Worm (Caenorhabditis elegans) whole organism, L2 larva: ENCODE data around the gene gtl-1.
"Not testable (repeated sequence)": the region's sequence is repeated elsewhere in the genome, so short reads cannot be mapped to it uniquely, and the experiment has no call there.

Experiments
- C34F6.9 ChIP-seq: fragments of 150-350 bp; optimal IDR thresholded peaks from 2 replicates; lab custom pipeline; 2014; ENCODE audit warnings: missing biosample characterization, missing genetic modification characterization
- F13H6.1 ChIP-seq: sonication (generic microtip); optimal IDR thresholded peaks from 2 replicates; lab custom pipeline; 2016; ENCODE audit warnings: missing genetic modification characterization, missing compliant biosample characterization
- ZK546.5 ChIP-seq: sonication (generic microtip); optimal IDR thresholded peaks from 2 replicates; lab custom pipeline; 2017; ENCODE audit warnings: missing biosample characterization, missing genetic modification characterization
- alr-1 ChIP-seq: fragments of 150-350 bp; optimal IDR thresholded peaks from 2 replicates; lab custom pipeline; 2014; ENCODE audit warnings: missing biosample characterization, missing genetic modification characterization
- ama-1 ChIP-seq: fragments of 150-350 bp; optimal IDR thresholded peaks from 2 replicates; lab custom pipeline; 2018; ENCODE audit warnings: inconsistent platforms
- blmp-1 ChIP-seq: sonication (generic microtip); optimal IDR thresholded peaks from 2 replicates; lab custom pipeline; 2017; ENCODE audit warnings: missing genetic modification characterization, mild to moderate bottlenecking, missing compliant biosample characterization, antibody characterized with exemption, moderate library complexity; ENCODE audit not compliant: insufficient read depth
- ceh-82 ChIP-seq: fragments of 150-350 bp; optimal IDR thresholded peaks from 2 replicates; lab custom pipeline; 2014; ENCODE audit warnings: missing biosample characterization, missing genetic modification characterization
- elt-1 ChIP-seq: fragments of 150-350 bp; optimal IDR thresholded peaks from 2 replicates; lab custom pipeline; 2014; ENCODE audit warnings: missing biosample characterization, missing genetic modification characterization
- fos-1 ChIP-seq: fragments of 150-350 bp; optimal IDR thresholded peaks from 2 replicates; lab custom pipeline; 2014; ENCODE audit warnings: missing biosample characterization, missing genetic modification characterization
- gmeb-1 ChIP-seq: fragments of 150-350 bp; optimal IDR thresholded peaks from 2 replicates; lab custom pipeline; 2014; ENCODE audit warnings: missing biosample characterization, missing genetic modification characterization
- lin-11 ChIP-seq: fragments of 150-350 bp; sonication (generic microtip); optimal IDR thresholded peaks from 2 replicates; lab custom pipeline; 2014; ENCODE audit warnings: missing biosample characterization, missing genetic modification characterization, inconsistent platforms, mixed read lengths
- lin-13 ChIP-seq: fragments of 150-350 bp; optimal IDR thresholded peaks from 2 replicates; lab custom pipeline; 2014; ENCODE audit warnings: missing biosample characterization, missing genetic modification reagents, missing genetic modification characterization
- lsy-2 ChIP-seq, 2 experiments: fragments of 150-350 bp in 1 of 2; sonication (generic microtip) in 1 of 2; optimal IDR thresholded peaks; 2 replicates each; lab custom pipeline; 2014 to 2017; ENCODE audit warnings: missing biosample characterization in 2 of 2, missing genetic modification characterization in 2 of 2
- mab-5 ChIP-seq: fragments of 150-350 bp; optimal IDR thresholded peaks from 2 replicates; lab custom pipeline; 2014; ENCODE audit warnings: missing biosample characterization, missing genetic modification characterization
- mbf-1 ChIP-seq: sonication (generic microtip); optimal IDR thresholded peaks from 2 replicates; lab custom pipeline; 2017; ENCODE audit warnings: missing biosample characterization, missing genetic modification characterization
- mdl-1 ChIP-seq, 2 experiments: fragments of 150-350 bp in 1 of 2; sonication (generic microtip) in 1 of 2; optimal IDR thresholded peaks; 2 replicates each; lab custom pipeline; 2017; ENCODE audit warnings: missing biosample characterization in 2 of 2, missing genetic modification characterization in 2 of 2
- nhr-129 ChIP-seq: fragments of 150-350 bp; optimal IDR thresholded peaks from 2 replicates; lab custom pipeline; 2014; ENCODE audit warnings: missing biosample characterization, missing genetic modification characterization
- nhr-237 ChIP-seq: fragments of 150-350 bp; optimal IDR thresholded peaks from 2 replicates; lab custom pipeline; 2014; ENCODE audit warnings: missing biosample characterization, missing genetic modification characterization
- nhr-77 ChIP-seq: fragments of 150-350 bp; optimal IDR thresholded peaks from 2 replicates; lab custom pipeline; 2014; ENCODE audit warnings: missing biosample characterization, missing genetic modification characterization
- peb-1 ChIP-seq: fragments of 150-350 bp; optimal IDR thresholded peaks from 2 replicates; lab custom pipeline; 2014; ENCODE audit warnings: missing biosample characterization, missing genetic modification characterization
- skn-1 ChIP-seq: sonication (generic microtip); optimal IDR thresholded peaks from 2 replicates; lab custom pipeline; 2017; ENCODE audit warnings: missing biosample characterization, missing genetic modification characterization
- sma-3 ChIP-seq: sonication (generic microtip); optimal IDR thresholded peaks from 2 replicates; lab custom pipeline; 2016; ENCODE audit warnings: missing genetic modification reagents, missing genetic modification characterization, missing compliant biosample characterization
- sma-9 ChIP-seq, 2 experiments: fragments of 150-350 bp in 1 of 2; sonication (generic microtip) in 1 of 2; optimal IDR thresholded peaks; 2 replicates each; lab custom pipeline; 2014 to 2016; ENCODE audit warnings: missing genetic modification characterization in 2 of 2, mild to moderate bottlenecking in 1 of 2, missing biosample characterization in 1 of 2, missing compliant biosample characterization in 1 of 2, missing genetic modification reagents in 1 of 2, moderate library complexity in 1 of 2
- snpc-4 ChIP-seq: fragments of 150-350 bp; optimal IDR thresholded peaks from 2 replicates; lab custom pipeline; 2014; ENCODE audit warnings: missing biosample characterization, missing genetic modification characterization
- unc-62 ChIP-seq: fragments of 150-350 bp; optimal IDR thresholded peaks from 2 replicates; lab custom pipeline; 2014; ENCODE audit warnings: missing biosample characterization, missing genetic modification reagents, missing genetic modification characterization
- zag-1 ChIP-seq: fragments of 150-350 bp; optimal IDR thresholded peaks from 2 replicates; lab custom pipeline; 2014; ENCODE audit warnings: missing biosample characterization, missing genetic modification characterization
- ztf-4 ChIP-seq: fragments of 150-350 bp; optimal IDR thresholded peaks from 2 replicates; lab custom pipeline; 2014; ENCODE audit warnings: missing biosample characterization, missing genetic modification characterization

Gene gtl-1

DNA sequence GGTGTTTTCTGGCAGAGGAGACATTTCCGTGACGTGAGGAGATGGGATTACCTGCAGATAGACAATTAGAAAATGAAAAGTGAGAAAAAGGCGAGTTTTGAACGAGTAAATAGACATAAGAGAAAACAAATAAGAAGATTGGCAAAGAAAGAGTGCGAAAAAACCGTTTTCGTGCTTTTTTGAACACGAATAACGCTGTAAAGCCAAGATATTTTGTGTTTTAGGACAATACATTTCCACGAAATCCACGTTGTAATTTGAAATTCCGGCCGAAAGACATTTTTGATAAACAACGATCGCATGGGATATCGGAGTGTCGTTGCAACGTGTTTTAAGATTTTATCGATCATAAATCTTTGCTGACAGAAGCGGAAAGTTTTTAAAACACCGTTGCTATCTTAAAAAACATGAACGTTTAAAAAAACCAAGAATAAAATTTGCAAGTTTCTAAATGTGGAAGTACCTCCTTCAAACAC lies 48.5 kb downstream of the gtl-1 start, which contains the start of gene adk-1:
adk-1 (minus strand) TSS at position 51 of the 476 bp plus-strand sequence.
- TF ChIP-seq skn-1 (no peak), snpc-4 (tag; lab: Kevin White, UChicago) (no peak), mbf-1 (tag; lab: Kevin White, UChicago) (no peak), sma-3 (GFP tag; lab: Kevin White, UChicago) (no peak), nhr-129 (no peak), unc-62 (GFP tag; lab: Kevin White, UChicago) (no peak), mab-5 (no peak), lsy-2 (tag; optimal IDR thresholded peaks at IDR 0.05; lab: Kevin White, UChicago) (no peak), alr-1 (no peak), F13H6.1 (no peak), zag-1 (tag; lab: Kevin White, UChicago) (no peak), elt-1 (tag; lab: Kevin White, UChicago) (no peak), peb-1 (no peak), blmp-1 (tag; lab: Kevin White, UChicago) (no peak), ZK546.5 (no peak), sma-9 (GFP tag; optimal IDR thresholded peaks at IDR 0.05; lab: Kevin White, UChicago) (no peak), sma-9 (tag; optimal IDR thresholded peaks at IDR 0.05; lab: Kevin White, UChicago) (no peak), mdl-1 (tag; optimal IDR thresholded peaks at IDR 0.05; lab: Kevin White, UChicago) (no peak), ztf-4 (tag; lab: Kevin White, UChicago) (no peak)

- TF ChIP-seq peb-1: no peak
- no peak for TF ChIP-seq ama-1 (lab: Kevin White, UChicago)
- TF ChIP-seq fos-1: no peak
- no peak for TF ChIP-seq F13H6.1
- TF ChIP-seq nhr-237 (tag; lab: Kevin White, UChicago): no peak
- TF ChIP-seq lin-11 (tag; lab: Kevin White, UChicago): no peak
- TF ChIP-seq ceh-82 (tag; lab: Kevin White, UChicago): no peak
- TF ChIP-seq nhr-77 (tag; lab: Kevin White, UChicago): no peak
Observed at ce11 chrIV:11207186-11207585, 52.1 kb downstream of the gtl-1 start, which contains the start of gene R07H5.9. R07H5.9 (plus strand) TSS chrIV:11207486.

DNA sequence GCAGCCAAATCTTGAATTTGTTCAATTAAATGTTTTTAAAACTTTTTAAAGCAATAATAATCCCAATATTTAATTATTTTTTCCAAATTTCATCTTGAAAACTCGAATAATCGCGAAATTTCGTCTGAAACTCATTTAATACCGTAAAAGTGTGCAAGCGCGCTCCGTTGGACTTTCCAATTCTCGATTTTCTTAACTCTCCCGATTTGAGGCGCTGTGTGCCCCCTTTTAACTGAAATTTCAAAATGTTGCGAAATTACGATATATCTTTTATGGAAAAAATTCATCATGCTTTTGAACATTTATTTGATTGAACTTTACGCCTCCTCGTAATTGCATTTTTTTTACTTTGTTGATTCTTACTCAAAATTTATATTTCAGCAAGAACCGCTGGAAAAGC lies 56.9 kb downstream of the gtl-1 start, which contains the start of gene R07H5.11:
R07H5.11 (plus strand) TSS at position 380 of the 400 bp plus-strand sequence.
- TF ChIP-seq fos-1; blmp-1 (tag; lab: Kevin White, UChicago); gmeb-1: not testable (repeated sequence)

DNA sequence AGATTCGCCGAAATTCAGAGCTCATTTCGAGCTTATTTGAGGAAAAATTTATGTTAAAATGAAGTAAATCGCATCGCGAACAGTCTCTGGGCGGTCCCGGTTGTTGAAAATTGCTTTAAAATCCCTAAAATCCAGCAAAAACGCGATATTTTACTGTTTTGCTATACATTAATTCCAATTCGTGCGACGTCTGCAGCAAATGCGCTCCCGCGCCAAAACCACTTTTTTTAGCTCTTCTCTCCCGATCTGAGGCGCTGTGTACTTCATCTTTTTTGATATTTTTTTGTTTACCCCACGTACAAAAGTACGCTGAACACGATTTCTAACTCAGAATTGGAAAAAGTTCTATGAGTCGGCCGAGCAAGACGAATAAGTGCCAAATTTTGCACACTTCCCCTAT lies 60.4 kb downstream of the gtl-1 start, which contains the start of gene R07H5.16:
R07H5.16 (plus strand) TSS at position 348 of the 400 bp plus-strand sequence.
- not testable (repeated sequence) for TF ChIP-seq snpc-4 (tag; lab: Kevin White, UChicago); lin-13 (GFP tag; lab: Kevin White, UChicago); C34F6.9 (tag; lab: Kevin White, UChicago)
